Fruit fly (Drosophila melanogaster) whole organism, embryonic: ENCODE measurements around the gene galla-2.

Source experiments
- Aef1 ChIP-seq: fragments of 200-800 bp; sonication (Bioruptor generic); IDR thresholded peaks from 3 replicates; pipeline ENCODE4 v1.3.6; 2022; ENCODE audit warnings: missing biosample characterization, missing genetic modification characterization
- Antp ChIP-seq: fragments of 200-800 bp; sonication (Bioruptor generic); optimal IDR thresholded peaks from 3 replicates; lab custom pipeline; 2016; ENCODE audit warnings: missing biosample characterization, missing genetic modification characterization
- Atf-2 ChIP-seq: fragments of 200-800 bp; sonication (Bioruptor generic); optimal IDR thresholded peaks from 2 replicates; lab custom pipeline; 2016; ENCODE audit warnings: missing biosample characterization, missing genetic modification characterization
- CG10543 ChIP-seq: fragments of 200-800 bp; sonication (Bioruptor generic); optimal IDR thresholded peaks from 3 replicates; lab custom pipeline; 2017; ENCODE audit warnings: missing biosample characterization, mild to moderate bottlenecking, missing genetic modification characterization, moderate library complexity
- CG12219 ChIP-seq: fragments of 200-800 bp; sonication (Bioruptor generic); optimal IDR thresholded peaks from 3 replicates; lab custom pipeline; 2018; ENCODE audit warnings: missing biosample characterization, mild to moderate bottlenecking, missing genetic modification characterization
- CG13287 ChIP-seq: fragments of 200-800 bp; sonication (Bioruptor generic); IDR thresholded peaks from 2 replicates; pipeline ENCODE4 v1.3.6; 2022; ENCODE audit warnings: missing biosample characterization, missing genetic modification characterization; ENCODE audit not compliant: partially characterized antibody
- CG13296 ChIP-seq: fragments of 200-800 bp; sonication (Bioruptor generic); optimal IDR thresholded peaks from 3 replicates; lab custom pipeline; 2018; ENCODE audit warnings: missing biosample characterization, mild to moderate bottlenecking, missing genetic modification characterization
- CG14441 ChIP-seq: fragments of 200-800 bp; sonication (Bioruptor generic); IDR thresholded peaks from 2 replicates; pipeline ENCODE4 v1.3.6; 2022; ENCODE audit warnings: missing biosample characterization, missing genetic modification characterization
- CG14965 ChIP-seq: fragments of 200-800 bp; sonication (Bioruptor generic); optimal IDR thresholded peaks from 2 replicates; lab custom pipeline; 2016; ENCODE audit warnings: missing biosample characterization, missing genetic modification characterization, borderline replicate concordance
- CG15011 ChIP-seq: fragments of 200-800 bp; sonication (Bioruptor generic); optimal IDR thresholded peaks from 3 replicates; lab custom pipeline; 2018; ENCODE audit warnings: missing biosample characterization, mild to moderate bottlenecking, missing genetic modification characterization
- CG1647 ChIP-seq: fragments of 200-800 bp; sonication (Bioruptor generic); optimal IDR thresholded peaks from 3 replicates; lab custom pipeline; 2016; ENCODE audit warnings: missing biosample characterization, missing genetic modification characterization
- CG17186 ChIP-seq: fragments of 200-800 bp; sonication (Bioruptor generic); optimal IDR thresholded peaks from 3 replicates; lab custom pipeline; 2017; ENCODE audit warnings: missing biosample characterization, missing genetic modification reagents, missing genetic modification characterization
- CG17385 ChIP-seq: fragments of 200-800 bp; sonication (Bioruptor generic); optimal IDR thresholded peaks from 3 replicates; lab custom pipeline; 2018; ENCODE audit warnings: missing biosample characterization, mild to moderate bottlenecking, missing genetic modification characterization
- CG18476 ChIP-seq: fragments of 200-800 bp; sonication (Bioruptor generic); optimal IDR thresholded peaks from 2 replicates; lab custom pipeline; 2016; ENCODE audit warnings: missing biosample characterization, mild to moderate bottlenecking, missing genetic modification characterization
- CG2199 ChIP-seq: fragments of 200-800 bp; sonication (Bioruptor generic); IDR thresholded peaks from 3 replicates; pipeline ENCODE4 v1.3.6; 2022; ENCODE audit warnings: missing biosample characterization, missing genetic modification characterization
- CG30431 ChIP-seq: fragments of 200-800 bp; sonication (Bioruptor generic); optimal IDR thresholded peaks from 2 replicates; lab custom pipeline; 2017; ENCODE audit warnings: missing biosample characterization, missing genetic modification characterization
- CG34376 ChIP-seq: fragments of 200-800 bp; sonication (Bioruptor generic); optimal IDR thresholded peaks from 2 replicates; lab custom pipeline; 2018; ENCODE audit warnings: missing biosample characterization, mild to moderate bottlenecking, missing genetic modification characterization
- CG3995 ChIP-seq: fragments of 200-800 bp; sonication (Bioruptor generic); optimal IDR thresholded peaks from 3 replicates; lab custom pipeline; 2016; ENCODE audit warnings: missing biosample characterization, missing genetic modification characterization
- CG5245 ChIP-seq: fragments of 200-800 bp; sonication (Bioruptor generic); optimal IDR thresholded peaks from 3 replicates; lab custom pipeline; 2016; ENCODE audit warnings: missing biosample characterization, missing genetic modification characterization
- CG7271 ChIP-seq: fragments of 200-800 bp; sonication (Bioruptor generic); optimal IDR thresholded peaks from 2 replicates; lab custom pipeline; 2018; ENCODE audit warnings: missing biosample characterization, mild to moderate bottlenecking, missing genetic modification characterization, moderate library complexity
- CG7372 ChIP-seq: fragments of 200-800 bp; sonication (Bioruptor generic); IDR thresholded peaks from 2 replicates; pipeline ENCODE4 v1.3.6; 2022; ENCODE audit warnings: missing biosample characterization, missing genetic modification characterization
- CG7987 ChIP-seq: fragments of 200-800 bp; sonication (Bioruptor generic); optimal IDR thresholded peaks from 2 replicates; lab custom pipeline; 2018; ENCODE audit warnings: missing biosample characterization, mild to moderate bottlenecking, missing genetic modification characterization, moderate library complexity
- Chrac-16 ChIP-seq: fragments of 200-800 bp; sonication (Bioruptor generic); optimal IDR thresholded peaks from 3 replicates; lab custom pipeline; 2016; ENCODE audit warnings: missing biosample characterization, missing genetic modification characterization
- D19A ChIP-seq: fragments of 200-800 bp; optimal IDR thresholded peaks from 3 replicates; lab custom pipeline; 2019; ENCODE audit warnings: missing biosample characterization, mild to moderate bottlenecking, missing genetic modification characterization, moderate library complexity
- Dek ChIP-seq: fragments of 200-800 bp; sonication (Bioruptor generic); optimal IDR thresholded peaks from 3 replicates; lab custom pipeline; 2019; ENCODE audit warnings: missing biosample characterization, mild to moderate bottlenecking, missing genetic modification characterization, moderate library complexity
- Drgx ChIP-seq: fragments of 200-800 bp; sonication (Bioruptor generic); IDR thresholded peaks from 2 replicates; pipeline ENCODE4 v1.3.6; 2022; ENCODE audit warnings: missing biosample characterization, missing genetic modification characterization
- Fer1 ChIP-seq: fragments of 200-800 bp; sonication (Bioruptor generic); optimal IDR thresholded peaks from 2 replicates; lab custom pipeline; 2017; ENCODE audit warnings: missing biosample characterization, mild to moderate bottlenecking, missing genetic modification characterization
- HLH54F ChIP-seq: fragments of 200-800 bp; sonication (Bioruptor generic); optimal IDR thresholded peaks from 3 replicates; lab custom pipeline; 2016; ENCODE audit warnings: missing biosample characterization, missing genetic modification characterization
- Hmx ChIP-seq: fragments of 200-800 bp; sonication (Bioruptor generic); optimal IDR thresholded peaks from 2 replicates; lab custom pipeline; 2016; ENCODE audit warnings: missing biosample characterization, missing genetic modification characterization
- Hr3 ChIP-seq: fragments of 200-800 bp; sonication (Bioruptor generic); optimal IDR thresholded peaks from 3 replicates; lab custom pipeline; 2016; ENCODE audit warnings: missing biosample characterization, missing genetic modification characterization
- Ptx1 ChIP-seq: fragments of 200-800 bp; sonication (Bioruptor generic); IDR thresholded peaks from 2 replicates; pipeline ENCODE4 v1.3.6; 2022; ENCODE audit warnings: missing biosample characterization, missing genetic modification characterization
- Spps ChIP-seq: fragments of 200-800 bp; sonication (Bioruptor generic); optimal IDR thresholded peaks from 2 replicates; lab custom pipeline; 2018; ENCODE audit warnings: missing biosample characterization, mild to moderate bottlenecking, missing genetic modification characterization
- Ssrp ChIP-seq: fragments of 200-800 bp; sonication (Bioruptor generic); optimal IDR thresholded peaks from 2 replicates; lab custom pipeline; 2018; ENCODE audit warnings: missing biosample characterization, mild to moderate bottlenecking, missing genetic modification characterization, moderate library complexity
- Usf ChIP-seq: fragments of 200-800 bp; sonication (Bioruptor generic); optimal IDR thresholded peaks from 2 replicates; lab custom pipeline; 2017; ENCODE audit warnings: missing genotype, missing biosample characterization, missing genetic modification characterization
- cg ChIP-seq: fragments of 200-800 bp; sonication (Bioruptor generic); optimal IDR thresholded peaks from 3 replicates; lab custom pipeline; 2019; ENCODE audit warnings: missing biosample characterization, mild to moderate bottlenecking, missing genetic modification characterization, moderate library complexity
- croc ChIP-seq: fragments of 200-800 bp; sonication (Bioruptor generic); conservative IDR thresholded peaks from 3 replicates; pipeline ENCODE4 v1.3.6; 2022; ENCODE audit warnings: missing biosample characterization, missing genetic modification characterization
- fd102C ChIP-seq: fragments of 200-800 bp; sonication (Bioruptor generic); optimal IDR thresholded peaks from 2 replicates; lab custom pipeline; 2018; ENCODE audit warnings: missing biosample characterization, mild to moderate bottlenecking, missing genetic modification characterization, moderate library complexity
- grau ChIP-seq: fragments of 200-800 bp; optimal IDR thresholded peaks from 3 replicates; lab custom pipeline; 2019; ENCODE audit warnings: missing biosample characterization, mild to moderate bottlenecking, missing genetic modification characterization, moderate library complexity
- hb ChIP-seq: fragments of 200-800 bp; sonication (Bioruptor generic); IDR thresholded peaks from 3 replicates; pipeline ENCODE4 v1.3.6; 2022; ENCODE audit warnings: missing biosample characterization, missing genetic modification characterization; ENCODE audit not compliant: partially characterized antibody
- jumu ChIP-seq: fragments of 200-800 bp; sonication (Bioruptor generic); optimal IDR thresholded peaks from 3 replicates; lab custom pipeline; 2016; ENCODE audit warnings: missing biosample characterization, missing genetic modification characterization
- pho ChIP-seq: fragments of 200-800 bp; sonication (Bioruptor generic); optimal IDR thresholded peaks from 2 replicates; lab custom pipeline; 2016; ENCODE audit warnings: missing biosample characterization, missing genetic modification characterization
- prd ChIP-seq, 3 experiments: fragments of >200 bp in 2 of 3; fragments of 200-800 bp in 1 of 3; sonication (Bioruptor generic) in 1 of 3; optimal IDR thresholded peaks in 2 of 3; IDR thresholded peaks in 1 of 3; 2 replicates in 2 of 3; 3 replicates in 1 of 3; pipeline versions ENCODE4 v1.3.6 to Lab custom; 2017 to 2022; ENCODE audit warnings: missing biosample characterization in 1 of 3, missing genetic modification characterization in 1 of 3
- psq ChIP-seq: fragments of 200-800 bp; sonication (Bioruptor generic); optimal IDR thresholded peaks from 2 replicates; lab custom pipeline; 2017; ENCODE audit warnings: missing biosample characterization, missing genetic modification characterization
- shn ChIP-seq: fragments of 200-800 bp; sonication (Bioruptor generic); optimal IDR thresholded peaks from 3 replicates; lab custom pipeline; 2016; ENCODE audit warnings: missing biosample characterization, missing genetic modification characterization
- slp2 ChIP-seq: fragments of 200-800 bp; sonication (Bioruptor generic); optimal IDR thresholded peaks from 2 replicates; lab custom pipeline; 2016; ENCODE audit warnings: missing biosample characterization, missing genetic modification characterization
- ssp ChIP-seq: fragments of 200-800 bp; sonication (Bioruptor generic); IDR thresholded peaks from 2 replicates; pipeline ENCODE4 v1.3.6; 2022; ENCODE audit warnings: missing biosample characterization, missing genetic modification characterization
- tin ChIP-seq: fragments of 200-800 bp; sonication (Bioruptor generic); optimal IDR thresholded peaks from 3 replicates; lab custom pipeline; 2016; ENCODE audit warnings: missing biosample characterization, missing genetic modification characterization
- tio ChIP-seq: fragments of 200-800 bp; sonication (Bioruptor generic); optimal IDR thresholded peaks from 2 replicates; lab custom pipeline; 2017; ENCODE audit warnings: missing biosample characterization, missing genetic modification characterization, inconsistent platforms
- tup ChIP-seq: fragments of 200-800 bp; sonication (Bioruptor generic); optimal IDR thresholded peaks from 2 replicates; lab custom pipeline; 2016; ENCODE audit warnings: missing biosample characterization, mild to moderate bottlenecking, missing genetic modification characterization, moderate library complexity
- usp ChIP-seq: fragments of >200 bp; optimal IDR thresholded peaks from 2 replicates; lab custom pipeline; 2017; ENCODE audit warnings: missing biosample characterization, missing genetic modification characterization
- vnd ChIP-seq: fragments of 200-800 bp; sonication (Bioruptor generic); IDR thresholded peaks from 3 replicates; pipeline ENCODE4 v1.3.6; 2022; ENCODE audit warnings: missing biosample characterization, missing genetic modification characterization; ENCODE audit not compliant: partially characterized antibody

Gene galla-2

dm6 chr3L:10931430-10931829 lies 48.7 kb downstream of the galla-2 start (continued):
- no peak for TF ChIP-seq CG3995 (GFP tag; lab: Kevin White, UChicago)
- no peak for TF ChIP-seq CG18476 (GFP tag; lab: Kevin White, UChicago)
- no peak for TF ChIP-seq Usf (GFP tag; lab: Kevin White, UChicago)
- TF ChIP-seq Spps (tag; lab: Kevin White, UChicago), result peak; percentile 2
- TF ChIP-seq tio, result peak; percentile 7
- TF ChIP-seq cg (GFP tag; lab: Kevin White, UChicago), result no peak
- peak; percentile 1 for TF ChIP-seq Hr3 (GFP tag; lab: Kevin White, UChicago)
- 0 out of 2 replicates have a peak, but pooled peaks have one; percentile 18 for TF ChIP-seq ssp (GFP tag; lab: Robert Waterston, UW)
- TF ChIP-seq Hmx (GFP tag; lab: Kevin White, UChicago), result no peak
- peak; percentile 22 for TF ChIP-seq CG30431 (GFP tag; lab: Kevin White, UChicago)
- TF ChIP-seq usp (GFP tag; lab: Kevin White, UChicago), result no peak
- TF ChIP-seq psq, result no peak
- TF ChIP-seq CG2199 (GFP tag; lab: Robert Waterston, UW), result no peak
- TF ChIP-seq hb (GFP tag; lab: Robert Waterston, UW), result no peak
- peak; percentile 6 for TF ChIP-seq tin (GFP tag; lab: Kevin White, UChicago)
- peak; percentile 69; the same call in 1 of the 2 replicates for TF ChIP-seq Ptx1 (GFP tag; lab: Robert Waterston, UW)
- TF ChIP-seq CG7987 (GFP tag; lab: Kevin White, UChicago), result no peak
- no peak for TF ChIP-seq CG13296 (GFP tag; lab: Kevin White, UChicago)
- no peak for TF ChIP-seq Aef1 (GFP tag; lab: Robert Waterston, UW)
- peak; percentile 42 for TF ChIP-seq Ssrp (tag; lab: Kevin White, UChicago)
- no peak for TF ChIP-seq CG12219 (GFP tag; lab: Kevin White, UChicago)
- TF ChIP-seq vnd (GFP tag; lab: Robert Waterston, UW), result no peak
- TF ChIP-seq CG1647 (GFP tag; lab: Kevin White, UChicago), result no peak
- TF ChIP-seq CG14965 (GFP tag; lab: Kevin White, UChicago), result no peak
- no peak for TF ChIP-seq CG13287 (GFP tag; lab: Robert Waterston, UW)
- TF ChIP-seq CG7372 (GFP tag; lab: Robert Waterston, UW), result no peak
- TF ChIP-seq CG7271, result no peak
- no peak for TF ChIP-seq slp2 (GFP tag; lab: Kevin White, UChicago)
- TF ChIP-seq Fer1 (GFP tag; lab: Kevin White, UChicago), result no peak
- TF ChIP-seq fd102C (GFP tag; lab: Kevin White, UChicago), result no peak
- TF ChIP-seq CG34376 (GFP tag; lab: Kevin White, UChicago), result no peak
- no peak for TF ChIP-seq jumu (GFP tag; lab: Kevin White, UChicago)
- TF ChIP-seq CG10543 (GFP tag; lab: Kevin White, UChicago), result no peak
- TF ChIP-seq pho (GFP tag; lab: Kevin White, UChicago), result no peak
- no peak for TF ChIP-seq Chrac-16 (GFP tag; lab: Kevin White, UChicago)
- TF ChIP-seq shn (GFP tag; lab: Kevin White, UChicago), result no peak
- no peak for TF ChIP-seq tup (GFP tag; lab: Kevin White, UChicago)
- TF ChIP-seq CG5245, result no peak
- TF ChIP-seq Antp (GFP tag; lab: Kevin White, UChicago), result no peak
- TF ChIP-seq CG17385 (GFP tag; lab: Kevin White, UChicago), result peak; percentile 14
- TF ChIP-seq Drgx (GFP tag; lab: Robert Waterston, UW), result peak; percentile 86
- TF ChIP-seq CG15011, result no peak
- no peak for TF ChIP-seq prd (optimal IDR thresholded peaks at IDR 0.05; lab: Kevin White, UChicago)
- TF ChIP-seq prd (GFP tag; IDR thresholded peaks at IDR 0.05; lab: Robert Waterston, UW), result peak; percentile 44; the same call in 1 of the 3 replicates
- no peak for TF ChIP-seq HLH54F
- TF ChIP-seq CG17186, result no peak
- peak; percentile 31; the same call in 2 of the 3 replicates for TF ChIP-seq croc
- peak; percentile 40; the same call in 1 of the 2 replicates for TF ChIP-seq CG14441 (GFP tag; lab: Robert Waterston, UW)
- TF ChIP-seq D19A (tag; lab: Kevin White, UChicago), result peak; percentile 47
- no peak for TF ChIP-seq grau (tag; lab: Kevin White, UChicago)
- no peak for TF ChIP-seq Dek (tag; lab: Kevin White, UChicago)
- no peak for TF ChIP-seq Atf-2
